Fruit fly (Drosophila melanogaster): ENCODE measurements around the gene pnt.

dm6 chr3R:23320251-23320650 lies 25.7 kb downstream of the pnt start:
- no peak for TF ChIP-seq psq (optimal IDR thresholded peaks at IDR 0.05)
- no peak for TF ChIP-seq insv (optimal IDR thresholded peaks at IDR 0.05)

Measured in Kc167 (cell line).